Worm (Caenorhabditis elegans) whole organism, L1 larva: ENCODE data around the gene K05D4.9.

Experiments
- aly-2 ChIP-seq: fragments of 150-350 bp; optimal IDR thresholded peaks from 2 replicates; lab custom pipeline; 2014; ENCODE audit warnings: missing biosample characterization, missing genetic modification characterization
- ces-1 ChIP-seq: fragments of 150-350 bp; optimal IDR thresholded peaks from 2 replicates; lab custom pipeline; 2014; ENCODE audit warnings: missing biosample characterization, missing genetic modification reagents, missing genetic modification characterization
- lin-15B ChIP-seq: fragments of 150-350 bp; sonication (generic microtip); optimal IDR thresholded peaks from 3 replicates; lab custom pipeline; 2014; ENCODE audit warnings: missing biosample characterization, missing genetic modification characterization
- zag-1 ChIP-seq: fragments of 150-350 bp; optimal IDR thresholded peaks from 2 replicates; lab custom pipeline; 2014; ENCODE audit warnings: missing biosample characterization, missing genetic modification characterization

DNA sequence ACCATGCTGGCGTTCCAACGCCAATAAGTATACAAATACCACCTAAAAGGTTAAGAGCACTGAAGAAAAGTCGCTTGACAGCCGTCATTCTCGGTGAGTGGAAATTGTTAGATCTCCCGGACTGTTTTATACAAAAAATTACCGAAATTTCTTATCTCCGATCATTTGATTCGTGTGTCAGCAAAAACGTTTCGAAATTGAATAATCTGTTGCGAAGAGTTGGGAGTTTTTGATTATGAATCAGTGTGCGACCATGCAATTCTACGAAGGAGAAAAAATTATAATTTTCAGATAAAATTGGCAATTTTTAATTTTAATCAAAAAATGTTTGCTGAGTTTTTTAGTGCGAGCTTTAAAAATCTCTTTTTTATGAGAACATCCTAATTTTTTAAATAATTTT is 32.1 kb downstream of the K05D4.9 start, which contains the start of gene clc-11:
- TF ChIP-seq aly-2 (tag; lab: Kevin White, UChicago), result no peak
- TF ChIP-seq ces-1 (GFP tag; lab: Kevin White, UChicago), result no peak
- TF ChIP-seq zag-1, result no peak
- TF ChIP-seq lin-15B (tag; lab: Kevin White, UChicago), result no peak
